Worm (Caenorhabditis elegans) whole organism, midembryonic: ENCODE data around the gene F49E8.6.

Experiments
- T22C8.4 ChIP-seq: fragments of 200-800 bp; sonication (Bioruptor generic); IDR thresholded peaks from 2 replicates; pipeline ENCODE4 v1.3.6; 2022; ENCODE audit warnings: missing genetic modification characterization, missing compliant biosample characterization
- cog-1 ChIP-seq: sonication (generic microtip); optimal IDR thresholded peaks from 2 replicates; lab custom pipeline; 2016; ENCODE audit warnings: missing genetic modification characterization, missing compliant biosample characterization
- flt-1 ChIP-seq: fragments of 200-800 bp; sonication (Bioruptor generic); IDR thresholded peaks from 2 replicates; pipeline ENCODE4 v1.3.6; 2022; ENCODE audit warnings: missing genetic modification characterization, missing compliant biosample characterization
- klf-2 ChIP-seq: fragments of 200-800 bp; sonication (Bioruptor generic); conservative IDR thresholded peaks from 2 replicates; pipeline ENCODE4 v1.3.6; 2022; ENCODE audit warnings: missing genetic modification reagents, missing genetic modification characterization, missing compliant biosample characterization
- med-1 ChIP-seq: sonication (generic microtip); optimal IDR thresholded peaks from 2 replicates; lab custom pipeline; 2017; ENCODE audit warnings: missing genetic modification characterization, mild to moderate bottlenecking, missing compliant biosample characterization, antibody characterized with exemption, missing genetic modification reagents; ENCODE audit not compliant: insufficient read depth
- ref-1 ChIP-seq: fragments of 200-800 bp; sonication (Bioruptor generic); conservative IDR thresholded peaks from 2 replicates; pipeline ENCODE4 v1.3.6; 2022; ENCODE audit warnings: missing genetic modification reagents, missing genetic modification characterization, missing compliant biosample characterization
- tab-1 ChIP-seq: fragments of 200-800 bp; sonication (Bioruptor generic); IDR thresholded peaks from 2 replicates; pipeline ENCODE4 v1.3.6; 2022; ENCODE audit warnings: missing genetic modification characterization, missing compliant biosample characterization
- ztf-23 ChIP-seq: fragments of 200-800 bp; sonication (Bioruptor generic); IDR thresholded peaks from 2 replicates; pipeline ENCODE4 v1.3.6; 2022; ENCODE audit warnings: missing genetic modification reagents, missing genetic modification characterization, missing compliant biosample characterization
- ztf-29 ChIP-seq: fragments of 200-800 bp; sonication (Bioruptor generic); IDR thresholded peaks from 2 replicates; pipeline ENCODE4 v1.3.6; 2022; ENCODE audit warnings: missing genetic modification reagents, missing genetic modification characterization, missing compliant biosample characterization

Gene F49E8.6

DNA sequence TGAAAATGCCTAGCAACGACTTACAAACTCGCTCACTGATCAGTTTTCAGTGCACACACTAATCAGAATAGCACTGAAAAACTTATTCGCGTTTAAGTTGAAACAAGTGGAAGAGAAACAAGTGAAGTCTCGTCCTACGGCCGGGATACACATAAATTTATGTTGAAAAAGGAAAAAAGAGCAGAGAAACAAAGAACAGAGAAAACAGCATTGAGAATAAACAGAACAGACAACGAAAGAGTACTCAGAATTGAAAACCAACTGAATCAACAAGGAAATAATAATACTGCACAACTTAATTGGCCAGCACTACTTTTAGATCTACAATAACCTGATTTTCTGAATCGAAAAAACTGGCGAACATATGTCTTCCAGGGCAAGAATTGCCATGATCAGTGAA, at the start of gene F49E8.6:
Gene F49E8.6 (minus strand): TSS at position 317 of the 400 bp plus-strand sequence.
- TF ChIP-seq klf-2 (GFP tag; lab: Robert Waterston, UW) (no peak), flt-1 (GFP tag; lab: Robert Waterston, UW) (no peak), med-1 (GFP tag; lab: Kevin White, UChicago) (no peak), ref-1 (GFP tag; lab: Robert Waterston, UW) (no peak), T22C8.4 (GFP tag; lab: Robert Waterston, UW) (no peak), tab-1 (GFP tag; lab: Robert Waterston, UW) (no peak), ztf-23 (GFP tag; lab: Robert Waterston, UW) (no peak), cog-1 (tag; lab: Kevin White, UChicago) (no peak), ztf-29 (GFP tag; lab: Robert Waterston, UW) (no peak)

ce11 chrIV:7588631-7589030, 34.2 kb upstream of the F49E8.6 start, which contains the start of gene cla-1:
TSS of gene cla-1 (plus strand) at chrIV:7588931.
- no peak for TF ChIP-seq flt-1 (GFP tag; lab: Robert Waterston, UW)

DNA sequence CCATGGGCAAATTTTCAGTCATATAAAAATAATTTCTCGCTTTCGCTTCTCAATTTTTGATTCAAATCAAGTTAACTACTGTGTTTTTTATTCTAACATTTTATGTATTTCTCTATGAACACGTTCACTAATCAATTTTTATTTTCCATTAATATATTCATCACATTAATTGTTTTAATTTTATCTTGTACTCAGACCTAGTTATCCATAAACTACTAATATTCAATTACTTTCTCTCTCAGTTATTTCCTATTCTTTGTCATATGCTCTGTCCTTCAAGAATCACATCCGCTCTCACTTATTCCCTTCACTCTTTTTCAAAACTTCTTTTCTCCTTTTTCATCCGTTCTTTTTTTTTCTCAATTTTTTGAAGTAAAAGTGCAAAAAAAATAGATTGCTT, 32.5 kb upstream of the F49E8.6 start:
- TF ChIP-seq ztf-29 (GFP tag; lab: Robert Waterston, UW): no peak
- no peak for TF ChIP-seq ref-1 (GFP tag; lab: Robert Waterston, UW)
- no peak for TF ChIP-seq med-1 (GFP tag; lab: Kevin White, UChicago)
- TF ChIP-seq T22C8.4 (GFP tag; lab: Robert Waterston, UW): no peak
- no peak for TF ChIP-seq klf-2 (GFP tag; lab: Robert Waterston, UW)

- TF ChIP-seq tab-1 (GFP tag; lab: Robert Waterston, UW) (no peak), flt-1 (GFP tag; lab: Robert Waterston, UW) (no peak), T22C8.4 (GFP tag; lab: Robert Waterston, UW) (no peak), med-1 (GFP tag; lab: Kevin White, UChicago) (no peak), ztf-23 (GFP tag; lab: Robert Waterston, UW) (no peak), klf-2 (GFP tag; lab: Robert Waterston, UW) (no peak), ztf-29 (GFP tag; lab: Robert Waterston, UW) (no peak), cog-1 (tag; lab: Kevin White, UChicago) (no peak), ref-1 (GFP tag; lab: Robert Waterston, UW) (no peak)
These were observed 30.9 kb upstream of the F49E8.6 start for ce11 chrIV:7585273-7585882.

DNA sequence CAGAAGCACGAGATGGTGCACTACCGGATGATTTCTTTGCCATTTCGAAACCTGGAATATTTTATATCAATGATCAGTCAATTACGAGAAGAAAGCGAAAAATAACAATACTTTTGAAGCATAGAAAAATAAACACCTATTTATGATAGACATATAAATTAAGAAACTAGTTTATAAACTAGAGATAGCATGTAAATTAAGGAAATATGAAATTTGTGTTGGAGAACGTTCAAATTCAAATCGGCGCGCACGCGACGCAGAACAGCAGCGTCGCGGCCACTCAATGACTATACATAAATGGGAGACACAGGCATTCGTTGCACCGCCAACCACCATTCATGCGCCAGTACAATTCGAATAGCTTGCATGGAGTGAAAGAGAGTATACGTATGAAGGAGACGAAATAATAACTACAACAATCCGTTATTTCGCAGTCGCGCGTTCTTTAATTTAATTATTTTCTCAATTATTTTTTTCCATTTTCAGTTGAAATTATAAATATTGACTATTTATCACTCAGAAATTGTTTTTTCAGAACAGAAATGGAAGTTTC, 25.7 kb upstream of the F49E8.6 start, which contains the start of the genes cec-5 and nol-10:
Gene cec-5 (minus strand): TSS at position 51 of the 553 bp plus-strand sequence.
Gene nol-10 (plus strand): TSS at position 536 of the 553 bp plus-strand sequence.
- TF ChIP-seq ztf-23 (GFP tag; lab: Robert Waterston, UW): no peak
- TF ChIP-seq klf-2 (GFP tag; lab: Robert Waterston, UW): no peak
- no peak for TF ChIP-seq ref-1 (GFP tag; lab: Robert Waterston, UW)
- TF ChIP-seq cog-1 (tag; lab: Kevin White, UChicago): peak; percentile 70
- TF ChIP-seq flt-1 (GFP tag; lab: Robert Waterston, UW): peak; percentile 45; the same call in 1 of the 2 replicates

ce11 chrIV:7578281-7578680, 23.8 kb upstream of the F49E8.6 start, which contains the start of gene F32E10.5:
TSS of gene F32E10.5 (minus strand) at chrIV:7578381.
- TF ChIP-seq med-1 (GFP tag; lab: Kevin White, UChicago) (no peak), ztf-23 (GFP tag; lab: Robert Waterston, UW) (no peak), T22C8.4 (GFP tag; lab: Robert Waterston, UW) (no peak), ref-1 (GFP tag; lab: Robert Waterston, UW) (no peak), cog-1 (tag; lab: Kevin White, UChicago) (no peak)

DNA sequence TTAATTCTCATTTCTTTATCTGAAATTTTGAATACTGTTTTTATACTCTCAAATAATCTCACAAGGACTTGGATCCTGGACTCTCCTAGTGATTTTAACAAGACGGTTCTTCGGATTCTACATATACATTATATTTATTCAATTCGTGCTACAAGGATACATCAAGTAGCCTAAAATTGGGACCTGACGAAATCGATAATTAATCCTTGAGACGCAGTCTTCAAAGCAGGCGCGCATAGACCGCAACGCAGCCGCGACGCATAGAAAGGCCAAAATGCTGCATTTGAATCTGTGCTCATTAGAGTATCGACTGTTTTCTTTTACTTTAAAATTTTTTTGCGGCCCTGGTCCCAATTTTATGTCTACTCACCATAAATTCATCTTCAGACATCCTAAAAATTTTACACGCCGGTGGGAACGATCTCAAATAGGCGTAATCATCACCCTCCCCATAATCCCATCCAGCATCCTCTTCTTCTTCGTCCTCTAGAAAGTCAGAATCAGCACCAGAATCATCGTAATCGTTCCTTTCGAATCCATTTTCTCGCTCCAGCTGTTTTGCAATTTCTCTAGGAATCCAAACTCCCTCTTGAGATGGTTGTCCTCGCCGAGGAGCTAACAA, 20.8 kb upstream of the F49E8.6 start, which contains the start of gene cec-4:
Gene cec-4 (plus strand): TSS at position 572 of the 622 bp plus-strand sequence.
- TF ChIP-seq tab-1 (GFP tag; lab: Robert Waterston, UW): no peak
- 0 out of 2 replicates have a peak, but pooled peaks have one; percentile 8 for TF ChIP-seq T22C8.4 (GFP tag; lab: Robert Waterston, UW)
- TF ChIP-seq cog-1 (tag; lab: Kevin White, UChicago): no peak
- no peak for TF ChIP-seq ztf-23 (GFP tag; lab: Robert Waterston, UW)

DNA sequence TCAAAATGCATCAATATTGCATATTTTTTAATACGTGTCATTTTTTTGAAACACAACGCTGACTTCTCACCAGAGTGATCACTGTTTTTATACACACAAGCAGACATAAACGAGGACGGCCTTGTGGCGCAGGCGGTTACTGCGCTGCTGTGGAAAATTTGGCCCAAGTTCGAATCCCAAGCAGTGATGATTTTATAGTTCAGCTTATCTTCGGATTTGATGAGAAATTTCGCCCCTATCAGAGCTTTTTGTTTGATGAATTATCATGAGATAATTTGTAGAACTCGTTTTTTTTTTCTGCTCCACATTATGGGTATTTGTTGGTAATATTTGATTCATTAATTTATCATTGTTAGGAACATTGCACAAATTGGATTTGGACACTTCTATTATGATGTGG, 19.5 kb upstream of the F49E8.6 start:
- TF ChIP-seq ztf-29 (GFP tag; lab: Robert Waterston, UW) (peak; percentile 97), med-1 (GFP tag; lab: Kevin White, UChicago) (peak; percentile 89), cog-1 (tag; lab: Kevin White, UChicago) (peak; percentile 89), flt-1 (GFP tag; lab: Robert Waterston, UW) (peak; percentile 97), ref-1 (GFP tag; lab: Robert Waterston, UW) (peak; percentile 92), T22C8.4 (GFP tag; lab: Robert Waterston, UW) (peak; percentile 94), ztf-23 (GFP tag; lab: Robert Waterston, UW) (peak; percentile 96), tab-1 (GFP tag; lab: Robert Waterston, UW) (peak; percentile 97), klf-2 (GFP tag; lab: Robert Waterston, UW) (peak; percentile 94)

- no peak for TF ChIP-seq med-1 (GFP tag; lab: Kevin White, UChicago)
- TF ChIP-seq ztf-29 (GFP tag; lab: Robert Waterston, UW): no peak
- TF ChIP-seq tab-1 (GFP tag; lab: Robert Waterston, UW): no peak
- TF ChIP-seq ref-1 (GFP tag; lab: Robert Waterston, UW): no peak
These were observed 14.1 kb upstream of the F49E8.6 start, which contains the start of gene clec-180 for ce11 chrIV:7568593-7568992. TSS of gene clec-180 (plus strand) at chrIV:7568893.
